Fruit fly (Drosophila melanogaster) whole organism, pupa: Measurements from ENCODE around the gene HP6.

Source experiments
- CG13204 ChIP-seq: fragments of 200-800 bp; sonication (Bioruptor generic); optimal IDR thresholded peaks from 2 replicates; lab custom pipeline; 2018; ENCODE audit warnings: missing biosample characterization, mild to moderate bottlenecking, missing genetic modification characterization, moderate library complexity
- EcR ChIP-seq: fragments of 200-800 bp; sonication (Bioruptor generic); optimal IDR thresholded peaks from 3 replicates; lab custom pipeline; 2019; ENCODE audit warnings: missing biosample characterization, missing genetic modification characterization, mild to moderate bottlenecking, moderate library complexity, missing genetic modification reagents

DNA sequence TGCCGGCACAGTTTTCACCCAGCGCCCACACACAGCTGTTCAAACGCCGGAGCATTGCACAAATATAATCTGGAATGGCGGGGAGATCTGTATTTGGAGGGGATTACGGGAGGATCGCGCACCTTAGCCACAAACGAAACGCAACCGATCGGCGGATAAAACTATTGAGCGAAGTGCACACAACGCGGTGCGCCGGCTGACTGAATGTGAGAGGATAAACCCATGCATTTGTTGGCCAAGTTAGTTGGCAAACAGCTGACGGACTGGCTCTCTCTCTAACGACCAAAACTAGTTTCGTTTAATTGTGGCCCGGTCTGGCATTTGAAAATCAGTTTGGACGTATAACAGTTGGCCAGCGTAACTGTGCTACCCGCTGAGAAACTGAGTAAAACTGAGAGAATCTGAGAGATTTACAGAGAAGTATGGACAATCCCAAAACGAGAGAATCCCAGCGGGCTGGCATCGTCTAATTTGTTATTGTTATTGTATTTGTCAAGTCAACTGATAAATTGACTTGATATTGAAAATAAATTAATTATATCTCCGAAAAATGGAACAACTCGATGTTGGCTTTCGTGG is 16.9 kb upstream of the HP6 start:
- TF ChIP-seq CG13204 (no peak), EcR (GFP tag; lab: Kevin White, UChicago) (no peak)
